Worm (Caenorhabditis elegans) whole organism, mixed stage, embryonic: ENCODE measurements around the gene F36H12.3.
"Not testable (repeated sequence)": the region's sequence is repeated elsewhere in the genome, so short reads cannot be mapped to it uniquely, and the experiment has no call there.

Source experiments
- M03D4.4 ChIP-seq: sonication (generic microtip); optimal IDR thresholded peaks from 2 replicates; lab custom pipeline; 2017; ENCODE audit warnings: mild to moderate bottlenecking, missing genetic modification characterization, missing compliant biosample characterization
- bed-3 ChIP-seq: fragments of 200-800 bp; sonication (Bioruptor generic); optimal IDR thresholded peaks from 3 replicates; lab custom pipeline; 2018; ENCODE audit warnings: mild to moderate bottlenecking, missing genetic modification characterization, moderate library complexity, missing compliant biosample characterization
- ceh-39 ChIP-seq: fragments of 150-350 bp; optimal IDR thresholded peaks from 2 replicates; lab custom pipeline; 2014; ENCODE audit warnings: missing biosample characterization, missing genetic modification characterization
- ceh-43 ChIP-seq: fragments of 200-800 bp; sonication (Bioruptor generic); optimal IDR thresholded peaks from 2 replicates; lab custom pipeline; 2018; ENCODE audit warnings: mild to moderate bottlenecking, missing genetic modification characterization, moderate library complexity, missing compliant biosample characterization
- ceh-83 ChIP-seq: fragments of 200-800 bp; sonication (Bioruptor generic); optimal IDR thresholded peaks from 2 replicates; lab custom pipeline; 2018; ENCODE audit warnings: mild to moderate bottlenecking, missing genetic modification characterization, missing compliant biosample characterization
- ces-1 ChIP-seq: fragments of 150-350 bp; optimal IDR thresholded peaks from 2 replicates; lab custom pipeline; 2014; ENCODE audit warnings: missing biosample characterization, missing genetic modification reagents, missing genetic modification characterization
- cnd-1 ChIP-seq: fragments of 200-800 bp; sonication (Bioruptor generic); optimal IDR thresholded peaks from 2 replicates; lab custom pipeline; 2018; ENCODE audit warnings: mild to moderate bottlenecking, missing genetic modification characterization, missing compliant biosample characterization
- drap-1 ChIP-seq: fragments of 200-800 bp; sonication (Bioruptor generic); optimal IDR thresholded peaks from 3 replicates; lab custom pipeline; 2018; ENCODE audit warnings: mild to moderate bottlenecking, missing genetic modification characterization, missing compliant biosample characterization
- elt-1 ChIP-seq: sonication (generic microtip); optimal IDR thresholded peaks from 2 replicates; lab custom pipeline; 2017; ENCODE audit warnings: missing genetic modification characterization, mild to moderate bottlenecking, missing compliant biosample characterization, antibody characterized with exemption, moderate library complexity, borderline replicate concordance; ENCODE audit not compliant: insufficient read depth
- elt-3 ChIP-seq: fragments of 150-350 bp; optimal IDR thresholded peaks from 2 replicates; lab custom pipeline; 2014; ENCODE audit warnings: missing biosample characterization, missing genetic modification characterization
- flh-1 ChIP-seq: fragments of 200-800 bp; sonication (Bioruptor generic); optimal IDR thresholded peaks from 2 replicates; lab custom pipeline; 2018; ENCODE audit warnings: mild to moderate bottlenecking, missing genetic modification characterization, moderate library complexity, missing compliant biosample characterization
- ham-2 ChIP-seq: fragments of 200-800 bp; sonication (Bioruptor generic); optimal IDR thresholded peaks from 2 replicates; lab custom pipeline; 2018; ENCODE audit warnings: mild to moderate bottlenecking, missing genetic modification characterization, missing compliant biosample characterization
- lin-13 ChIP-seq: fragments of 150-350 bp; optimal IDR thresholded peaks from 2 replicates; lab custom pipeline; 2014; ENCODE audit warnings: missing biosample characterization, missing genetic modification characterization
- lin-32 ChIP-seq: fragments of 200-800 bp; sonication (Bioruptor generic); optimal IDR thresholded peaks from 2 replicates; lab custom pipeline; 2018; ENCODE audit warnings: mild to moderate bottlenecking, missing genetic modification characterization, missing compliant biosample characterization
- lsy-2 ChIP-seq: fragments of 150-350 bp; optimal IDR thresholded peaks from 2 replicates; lab custom pipeline; 2014; ENCODE audit warnings: missing biosample characterization, missing genetic modification characterization
- mep-1 ChIP-seq: fragments of 150-350 bp; optimal IDR thresholded peaks from 2 replicates; lab custom pipeline; 2017; ENCODE audit warnings: missing biosample characterization, missing genetic modification reagents, missing genetic modification characterization, inconsistent platforms
- mls-2 ChIP-seq: sonication (generic microtip); optimal IDR thresholded peaks from 2 replicates; lab custom pipeline; 2016; ENCODE audit warnings: mild to moderate bottlenecking, missing genetic modification characterization, moderate library complexity, missing compliant biosample characterization
- nhr-12 ChIP-seq: fragments of 150-350 bp; optimal IDR thresholded peaks from 2 replicates; lab custom pipeline; 2014; ENCODE audit warnings: missing biosample characterization, missing genetic modification characterization
- nhr-2 ChIP-seq: fragments of 150-350 bp; optimal IDR thresholded peaks from 2 replicates; lab custom pipeline; 2014; ENCODE audit warnings: missing biosample characterization, missing genetic modification characterization
- nhr-237 ChIP-seq: fragments of 150-350 bp; optimal IDR thresholded peaks from 2 replicates; lab custom pipeline; 2014; ENCODE audit warnings: missing biosample characterization, missing genetic modification characterization
- nhr-28 ChIP-seq: fragments of 150-350 bp; optimal IDR thresholded peaks from 2 replicates; lab custom pipeline; 2014; ENCODE audit warnings: missing biosample characterization, missing genetic modification characterization
- nhr-76 ChIP-seq: sonication (generic microtip); optimal IDR thresholded peaks from 2 replicates; lab custom pipeline; 2017; ENCODE audit warnings: missing biosample characterization, missing genetic modification characterization
- pha-4 ChIP-seq: fragments of 150-350 bp; optimal IDR thresholded peaks from 2 replicates; lab custom pipeline; 2018; ENCODE audit warnings: missing biosample characterization, missing genetic modification reagents, missing genetic modification characterization
- sem-2 ChIP-seq: fragments of 200-800 bp; sonication (Bioruptor generic); optimal IDR thresholded peaks from 2 replicates; lab custom pipeline; 2018; ENCODE audit warnings: mild to moderate bottlenecking, missing genetic modification characterization, missing compliant biosample characterization
- snpc-4 ChIP-seq: fragments of 150-350 bp; optimal IDR thresholded peaks from 2 replicates; lab custom pipeline; 2014; ENCODE audit warnings: missing biosample characterization, missing genetic modification characterization
- sptf-1 ChIP-seq: sonication (generic microtip); optimal IDR thresholded peaks from 2 replicates; lab custom pipeline; 2017; ENCODE audit warnings: mild to moderate bottlenecking, missing genetic modification characterization, moderate library complexity, missing compliant biosample characterization
- unc-120 ChIP-seq: sonication (generic microtip); optimal IDR thresholded peaks from 2 replicates; lab custom pipeline; 2017; ENCODE audit warnings: missing genetic modification characterization, missing compliant biosample characterization; ENCODE audit not compliant: poor library complexity, severe bottlenecking
- unc-39 ChIP-seq: fragments of 150-350 bp; optimal IDR thresholded peaks from 2 replicates; lab custom pipeline; 2014; ENCODE audit warnings: missing biosample characterization, missing genetic modification characterization
- unc-62 ChIP-seq: fragments of 150-350 bp; optimal IDR thresholded peaks from 2 replicates; lab custom pipeline; 2014; ENCODE audit warnings: missing biosample characterization, missing genetic modification reagents, missing genetic modification characterization

Gene F36H12.3

DNA sequence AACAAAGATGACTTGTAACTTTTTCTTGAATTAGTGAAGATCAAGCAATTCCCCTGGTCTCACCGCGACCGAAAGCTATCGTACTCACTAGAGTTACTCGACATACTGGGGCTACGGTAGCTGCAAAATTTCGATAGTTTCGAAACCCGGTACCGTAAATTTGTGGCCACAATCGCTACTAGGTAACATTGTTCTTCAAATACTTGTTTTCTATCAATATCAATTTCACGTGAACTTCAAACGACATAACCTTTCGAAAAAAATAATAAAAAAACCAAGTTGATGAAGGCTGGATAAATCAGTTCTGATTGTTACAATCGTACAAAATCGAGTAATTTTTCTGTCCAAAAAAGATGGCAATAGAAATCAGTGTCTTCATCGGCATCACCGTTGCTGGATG lies at the start of gene F36H12.3:
F36H12.3 (plus strand) TSS at position 301 of the 400 bp plus-strand sequence.
- TF ChIP-seq lsy-2 (no peak), M03D4.4 (no peak), ham-2 (no peak), unc-62 (no peak), snpc-4 (no peak), ces-1 (GFP tag; lab: Kevin White, UChicago) (no peak), nhr-237 (no peak)

DNA sequence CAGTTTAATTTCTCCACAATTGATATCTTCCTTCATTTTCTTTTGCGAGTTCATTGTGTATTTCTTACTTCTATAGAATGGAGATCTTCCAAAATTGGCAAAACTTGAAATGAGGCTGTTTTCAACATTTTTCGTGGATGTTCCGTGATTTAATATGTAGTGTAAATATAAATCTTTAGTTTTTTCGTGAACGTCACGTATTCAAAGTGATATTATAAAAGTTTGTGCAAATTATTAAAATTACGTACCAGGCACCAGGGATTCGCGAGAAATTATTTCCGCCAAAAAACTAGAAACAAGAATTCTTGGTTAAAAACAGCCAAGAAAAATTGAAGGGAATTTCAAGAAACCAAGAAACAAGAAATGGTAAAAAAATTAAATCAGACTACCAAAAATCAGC lies 48.4 kb upstream of the F36H12.3 start, which contains the start of gene Y59E9AL.8:
Y59E9AL.8 (minus strand) TSS at position 101 of the 400 bp plus-strand sequence.
- TF ChIP-seq lsy-2: no peak
- no peak for TF ChIP-seq ceh-43 (GFP tag; lab: Kevin White, UChicago)
- no peak for TF ChIP-seq ceh-83 (GFP tag; lab: Kevin White, UChicago)
- no peak for TF ChIP-seq ces-1 (GFP tag; lab: Kevin White, UChicago)
- no peak for TF ChIP-seq drap-1 (GFP tag; lab: Kevin White, UChicago)
- TF ChIP-seq unc-39 (tag; lab: Kevin White, UChicago): no peak
- no peak for TF ChIP-seq ceh-39
- TF ChIP-seq mls-2 (tag; lab: Kevin White, UChicago): no peak
- no peak for TF ChIP-seq nhr-76 (tag; lab: Kevin White, UChicago)
- TF ChIP-seq cnd-1 (tag; lab: Kevin White, UChicago): no peak
- TF ChIP-seq sptf-1 (tag; lab: Kevin White, UChicago): no peak
- no peak for TF ChIP-seq nhr-2 (tag; lab: Kevin White, UChicago)
- TF ChIP-seq unc-120 (tag; lab: Kevin White, UChicago): no peak
- TF ChIP-seq sem-2 (GFP tag; lab: Kevin White, UChicago): no peak
- TF ChIP-seq bed-3 (GFP tag; lab: Kevin White, UChicago): no peak
- no peak for TF ChIP-seq snpc-4
- no peak for TF ChIP-seq lin-32
- TF ChIP-seq, all 35 proteins: peak for 0

- not testable (repeated sequence) for TF ChIP-seq unc-39 (tag; lab: Kevin White, UChicago); mep-1; ham-2
- TF ChIP-seq, all 35 proteins: peak for 0; not testable (repeated sequence) for 35
Observed at ce11 chrIV:5225277-5225822, 47.3 kb upstream of the F36H12.3 start, which contains the start of gene cylc-1. Gene cylc-1 (minus strand): TSS chrIV:5225772.

ce11 chrIV:5226552-5226951 lies 46.1 kb upstream of the F36H12.3 start, which contains the start of gene nsph-4.1:
Gene nsph-4.1 (plus strand): TSS chrIV:5226852.
- not testable (repeated sequence) for TF ChIP-seq cnd-1 (tag; lab: Kevin White, UChicago); bed-3 (GFP tag; lab: Kevin White, UChicago); pha-4 (tag; lab: Kevin White, UChicago)

- no peak for TF ChIP-seq bed-3 (GFP tag; lab: Kevin White, UChicago)
- no peak for TF ChIP-seq elt-3 (tag; lab: Kevin White, UChicago)
- no peak for TF ChIP-seq ceh-39
- no peak for TF ChIP-seq unc-62
- no peak for TF ChIP-seq nhr-237
- TF ChIP-seq sptf-1 (tag; lab: Kevin White, UChicago): no peak
- no peak for TF ChIP-seq sem-2 (GFP tag; lab: Kevin White, UChicago)
- no peak for TF ChIP-seq cnd-1 (tag; lab: Kevin White, UChicago)
- TF ChIP-seq ceh-83 (GFP tag; lab: Kevin White, UChicago): no peak
- no peak for TF ChIP-seq elt-1 (tag; lab: Kevin White, UChicago)
- no peak for TF ChIP-seq flh-1
- no peak for TF ChIP-seq unc-39 (tag; lab: Kevin White, UChicago)
- no peak for TF ChIP-seq drap-1 (GFP tag; lab: Kevin White, UChicago)
- TF ChIP-seq ham-2: no peak
- TF ChIP-seq ces-1 (GFP tag; lab: Kevin White, UChicago): no peak
- no peak for TF ChIP-seq nhr-12 (tag; lab: Kevin White, UChicago)
- no peak for TF ChIP-seq ceh-43 (GFP tag; lab: Kevin White, UChicago)
- TF ChIP-seq, all 35 proteins: peak for 0
Observed at ce11 chrIV:5228619-5229018, 44.0 kb upstream of the F36H12.3 start, which contains the start of gene thn-6. Gene thn-6 (plus strand): TSS chrIV:5228919.

ce11 chrIV:5230530-5230929 lies 42.1 kb upstream of the F36H12.3 start, which contains the start of gene thn-5:
Gene thn-5 (plus strand): TSS chrIV:5230830.
- no peak for TF ChIP-seq ceh-39
- no peak for TF ChIP-seq sptf-1 (tag; lab: Kevin White, UChicago)
- no peak for TF ChIP-seq nhr-28
- TF ChIP-seq pha-4 (tag; lab: Kevin White, UChicago): no peak
- no peak for TF ChIP-seq ham-2
- TF ChIP-seq nhr-12 (tag; lab: Kevin White, UChicago): no peak
- no peak for TF ChIP-seq lin-13 (tag; lab: Kevin White, UChicago)
- TF ChIP-seq nhr-2 (tag; lab: Kevin White, UChicago): no peak
